Fruit fly (Drosophila melanogaster) whole organism, pupa: ENCODE data around the gene Spn28Dc.

Experiments
- CG10348 ChIP-seq: fragments of 200-800 bp; sonication (Bioruptor generic); IDR thresholded peaks from 2 replicates; pipeline ENCODE4 v1.3.6; 2022; ENCODE audit warnings: missing biosample characterization, missing genetic modification characterization
- CG12605 ChIP-seq: fragments of 200-800 bp; sonication (Bioruptor generic); IDR thresholded peaks from 2 replicates; pipeline ENCODE4 v1.3.6; 2022; ENCODE audit warnings: missing biosample characterization, missing genetic modification characterization
- CG13204 ChIP-seq: fragments of 200-800 bp; sonication (Bioruptor generic); optimal IDR thresholded peaks from 2 replicates; lab custom pipeline; 2018; ENCODE audit warnings: missing biosample characterization, mild to moderate bottlenecking, missing genetic modification characterization, moderate library complexity
- CG14655 ChIP-seq: fragments of 200-800 bp; sonication (Bioruptor generic); optimal IDR thresholded peaks from 3 replicates; lab custom pipeline; 2017; ENCODE audit warnings: mild to moderate bottlenecking, missing biosample characterization, missing genetic modification reagents, missing genetic modification characterization
- CG15710 ChIP-seq: fragments of 200-800 bp; sonication (Bioruptor generic); optimal IDR thresholded peaks from 2 replicates; lab custom pipeline; 2018; ENCODE audit warnings: missing biosample characterization, mild to moderate bottlenecking, missing genetic modification characterization, moderate library complexity
- CG17806 ChIP-seq: fragments of 200-800 bp; sonication (Bioruptor generic); optimal IDR thresholded peaks from 2 replicates; lab custom pipeline; 2018; ENCODE audit warnings: missing biosample characterization, mild to moderate bottlenecking, missing genetic modification characterization, moderate library complexity
- CG32121 ChIP-seq: fragments of 200-800 bp; sonication (Bioruptor generic); IDR thresholded peaks from 2 replicates; pipeline ENCODE4 v1.3.6; 2022; ENCODE audit warnings: missing biosample characterization, missing genetic modification characterization
- CG34367 ChIP-seq: fragments of 200-800 bp; sonication (Bioruptor generic); optimal IDR thresholded peaks from 2 replicates; lab custom pipeline; 2018; ENCODE audit warnings: missing biosample characterization, mild to moderate bottlenecking, missing genetic modification characterization
- CG4496 ChIP-seq: fragments of 200-800 bp; sonication (Bioruptor generic); IDR thresholded peaks from 3 replicates; pipeline ENCODE4 v1.3.6; 2022; ENCODE audit warnings: missing biosample characterization, missing genetic modification characterization
- CG8159 ChIP-seq: fragments of 200-800 bp; sonication (Bioruptor generic); optimal IDR thresholded peaks from 3 replicates; lab custom pipeline; 2018; ENCODE audit warnings: missing biosample characterization, mild to moderate bottlenecking, missing genetic modification characterization, moderate library complexity
- CG8301 ChIP-seq: fragments of 200-800 bp; sonication (Bioruptor generic); optimal IDR thresholded peaks from 2 replicates; lab custom pipeline; 2018; ENCODE audit warnings: missing biosample characterization, mild to moderate bottlenecking, missing genetic modification characterization
- CG9948 ChIP-seq: fragments of 200-800 bp; sonication (Bioruptor generic); optimal IDR thresholded peaks from 2 replicates; lab custom pipeline; 2018; ENCODE audit warnings: missing biosample characterization, mild to moderate bottlenecking, missing genetic modification characterization, moderate library complexity
- D1 ChIP-seq: fragments of 200-800 bp; sonication (Bioruptor generic); optimal IDR thresholded peaks from 2 replicates; lab custom pipeline; 2018; ENCODE audit warnings: missing biosample characterization, mild to moderate bottlenecking, missing genetic modification characterization, moderate library complexity
- EcR ChIP-seq: fragments of 200-800 bp; sonication (Bioruptor generic); optimal IDR thresholded peaks from 3 replicates; lab custom pipeline; 2019; ENCODE audit warnings: missing biosample characterization, missing genetic modification characterization, mild to moderate bottlenecking, moderate library complexity, missing genetic modification reagents
- Ets98B ChIP-seq: fragments of 200-800 bp; sonication (Bioruptor generic); IDR thresholded peaks from 2 replicates; pipeline ENCODE4 v1.3.6; 2022; ENCODE audit warnings: missing biosample characterization, missing genetic modification characterization
- Pif1A ChIP-seq: fragments of 200-800 bp; sonication (Bioruptor generic); optimal IDR thresholded peaks from 3 replicates; lab custom pipeline; 2016; ENCODE audit warnings: missing biosample characterization, missing genetic modification characterization
- Pif1B ChIP-seq: fragments of 200-800 bp; sonication (Bioruptor generic); optimal IDR thresholded peaks from 3 replicates; lab custom pipeline; 2016; ENCODE audit warnings: missing biosample characterization, missing genetic modification characterization
- Snoo ChIP-seq: fragments of 200-800 bp; sonication (Bioruptor generic); optimal IDR thresholded peaks from 3 replicates; lab custom pipeline; 2017; ENCODE audit warnings: missing biosample characterization, mild to moderate bottlenecking, missing genetic modification characterization, inconsistent platforms
- fd96Ca ChIP-seq: fragments of 200-800 bp; sonication (Bioruptor generic); IDR thresholded peaks from 3 replicates; pipeline ENCODE4 v1.3.6; 2022; ENCODE audit warnings: missing biosample characterization, missing genetic modification characterization
- gl ChIP-seq: fragments of 200-800 bp; sonication (Bioruptor generic); optimal IDR thresholded peaks from 2 replicates; lab custom pipeline; 2018; ENCODE audit warnings: missing biosample characterization, mild to moderate bottlenecking, missing genetic modification characterization
- rn ChIP-seq: fragments of 200-800 bp; sonication (Bioruptor generic); IDR thresholded peaks from 2 replicates; pipeline ENCODE4 v1.3.6; 2022; ENCODE audit warnings: missing biosample characterization, missing genetic modification characterization

The Spn28Dc gene

dm6 chr2L:7965808-7966460 lies 41.1 kb downstream of the Spn28Dc start:
- peak; percentile 27 for TF ChIP-seq Pif1A (GFP tag; lab: Kevin White, UChicago)
- TF ChIP-seq D1 (tag; lab: Kevin White, UChicago) = peak; percentile 19
- no peak for TF ChIP-seq CG32121
- no peak for TF ChIP-seq gl (tag; lab: Kevin White, UChicago)
- TF ChIP-seq Snoo = no peak
- TF ChIP-seq CG12605 (GFP tag; lab: Robert Waterston, UW) = no peak
- TF ChIP-seq Ets98B (GFP tag; lab: Robert Waterston, UW) = no peak; the same call in 1 of the 2 replicates
- TF ChIP-seq CG10348 (GFP tag; lab: Robert Waterston, UW) = no peak
- TF ChIP-seq CG17806 (tag; lab: Kevin White, UChicago) = peak; percentile 44
- no peak for TF ChIP-seq rn (GFP tag; lab: Robert Waterston, UW)
- peak; percentile 42 for TF ChIP-seq CG9948
- peak; percentile 18 for TF ChIP-seq EcR (GFP tag; lab: Kevin White, UChicago)
- TF ChIP-seq Pif1B (GFP tag; lab: Kevin White, UChicago) = no peak
- TF ChIP-seq CG8301 (tag; lab: Kevin White, UChicago) = peak; percentile 52
- peak; percentile 1 for TF ChIP-seq CG15710 (tag; lab: Kevin White, UChicago)
- TF ChIP-seq fd96Ca (GFP tag; lab: Robert Waterston, UW) = no peak
- no peak for TF ChIP-seq CG13204
- peak; percentile 5 for TF ChIP-seq CG34367
- TF ChIP-seq CG4496 = no peak
- TF ChIP-seq CG8159 = peak; percentile 47
- TF ChIP-seq CG14655 = peak; percentile 61
- TF ChIP-seq, all 21 proteins: peak for 10

dm6 chr2L:7964611-7965010 lies 42.4 kb downstream of the Spn28Dc start:
- TF ChIP-seq gl (tag; lab: Kevin White, UChicago) = peak; percentile 6
- peak; percentile 61 for TF ChIP-seq CG9948
- peak; percentile 50 for TF ChIP-seq Pif1B (GFP tag; lab: Kevin White, UChicago)
- TF ChIP-seq CG10348 (GFP tag; lab: Robert Waterston, UW) = peak; percentile 67
- peak; percentile 63 for TF ChIP-seq Snoo
- peak; percentile 66 for TF ChIP-seq CG15710 (tag; lab: Kevin White, UChicago)
- TF ChIP-seq Pif1A (GFP tag; lab: Kevin White, UChicago) = peak; percentile 78
- TF ChIP-seq rn (GFP tag; lab: Robert Waterston, UW) = peak; percentile 80
- peak; percentile 65 for TF ChIP-seq CG34367
- TF ChIP-seq fd96Ca (GFP tag; lab: Robert Waterston, UW) = peak; percentile 90
- TF ChIP-seq CG32121 = peak; percentile 94
- no peak for TF ChIP-seq D1 (tag; lab: Kevin White, UChicago)
- TF ChIP-seq CG17806 (tag; lab: Kevin White, UChicago) = peak; percentile 57
- peak; percentile 79 for TF ChIP-seq CG8301 (tag; lab: Kevin White, UChicago)
- TF ChIP-seq CG14655 = peak; percentile 76
- peak; percentile 96 for TF ChIP-seq CG4496
- TF ChIP-seq CG12605 (GFP tag; lab: Robert Waterston, UW) = peak; percentile 90
- TF ChIP-seq CG8159 = peak; percentile 61
- TF ChIP-seq CG13204 = peak; percentile 63
- TF ChIP-seq EcR (GFP tag; lab: Kevin White, UChicago) = no peak
- peak; percentile 93 for TF ChIP-seq Ets98B (GFP tag; lab: Robert Waterston, UW)
- TF ChIP-seq, all 21 proteins: peak for 19

- no peak for TF ChIP-seq CG34367
- no peak for TF ChIP-seq Snoo
- TF ChIP-seq gl (tag; lab: Kevin White, UChicago) = no peak
- TF ChIP-seq CG9948 = no peak
- TF ChIP-seq Pif1B (GFP tag; lab: Kevin White, UChicago) = no peak
- no peak for TF ChIP-seq D1 (tag; lab: Kevin White, UChicago)
- no peak for TF ChIP-seq CG8159
- TF ChIP-seq fd96Ca (GFP tag; lab: Robert Waterston, UW) = no peak
- TF ChIP-seq CG17806 (tag; lab: Kevin White, UChicago) = no peak
- no peak for TF ChIP-seq EcR (GFP tag; lab: Kevin White, UChicago)
- no peak for TF ChIP-seq CG32121
- TF ChIP-seq CG12605 (GFP tag; lab: Robert Waterston, UW) = no peak
- no peak for TF ChIP-seq CG8301 (tag; lab: Kevin White, UChicago)
- no peak for TF ChIP-seq CG4496
Observed at dm6 chr2L:7962881-7963280, 44.1 kb downstream of the Spn28Dc start.

dm6 chr2L:7962237-7962636 lies 44.8 kb downstream of the Spn28Dc start:
- TF ChIP-seq CG8159 (no peak), EcR (GFP tag; lab: Kevin White, UChicago) (peak; percentile 99), CG9948 (no peak), CG13204 (peak; percentile 62), CG32121 (no peak), Pif1B (GFP tag; lab: Kevin White, UChicago) (no peak)

- TF ChIP-seq CG10348 (GFP tag; lab: Robert Waterston, UW) = no peak
- TF ChIP-seq CG17806 (tag; lab: Kevin White, UChicago) = peak; percentile 47
- TF ChIP-seq EcR (GFP tag; lab: Kevin White, UChicago) = no peak
- TF ChIP-seq CG8159 = peak; percentile 24
- TF ChIP-seq CG15710 (tag; lab: Kevin White, UChicago) = peak; percentile 21
- TF ChIP-seq rn (GFP tag; lab: Robert Waterston, UW) = no peak
- peak; percentile 16 for TF ChIP-seq CG13204
- peak; percentile 1 for TF ChIP-seq D1 (tag; lab: Kevin White, UChicago)
- peak; percentile 53 for TF ChIP-seq CG8301 (tag; lab: Kevin White, UChicago)
- peak; percentile 2 for TF ChIP-seq Pif1A (GFP tag; lab: Kevin White, UChicago)
- peak; percentile 37; the same call in 1 of the 3 replicates for TF ChIP-seq fd96Ca (GFP tag; lab: Robert Waterston, UW)
- TF ChIP-seq CG12605 (GFP tag; lab: Robert Waterston, UW) = peak; percentile 69; the same call in 1 of the 2 replicates
- TF ChIP-seq Pif1B (GFP tag; lab: Kevin White, UChicago) = peak; percentile 42
- peak; percentile 57; the same call in 2 of the 3 replicates for TF ChIP-seq CG4496
- peak; percentile 18; the same call in 1 of the 2 replicates for TF ChIP-seq Ets98B (GFP tag; lab: Robert Waterston, UW)
- peak; percentile 37 for TF ChIP-seq CG34367
- TF ChIP-seq CG32121 = no peak
- no peak for TF ChIP-seq Snoo
- TF ChIP-seq CG9948 = peak; percentile 39
- peak; percentile 45 for TF ChIP-seq gl (tag; lab: Kevin White, UChicago)
- TF ChIP-seq CG14655 = peak; percentile 77
- TF ChIP-seq, all 21 proteins: peak for 16
Observed at dm6 chr2L:7960581-7961530, 46.2 kb downstream of the Spn28Dc start.
